1 fruit fly cellular context compared by ENCODE assay signal in genomic region chr2L:7916368-7916767, dm6.
A peak's percentile ranks its signal among the peaks of the same experiment; 100 is the strongest.
TF ChIP-seq lines count a peak whose summit lies in the region.

No protein-coding gene starts in this region.

TF ChIP-seq in whole organism, embryonic, 481 proteins besides CTCF, POLR2A, EP300 and RAD21 (continued from another document and continues in another):
- TF ChIP-seq CG4730 (GFP tag; IDR thresholded peaks at IDR 0.05; lab: Robert Waterston, UW) (peak; percentile 68; the same call in 1 of the 2 replicates), Atf6 (GFP tag; IDR thresholded peaks at IDR 0.05; lab: Robert Waterston, UW) (peak; percentile 79), CG4404 (GFP tag; IDR thresholded peaks at IDR 0.05; lab: Robert Waterston, UW) (peak; percentile 35; the same call in 1 of the 2 replicates), fd3F (GFP tag; optimal IDR thresholded peaks at IDR 0.05; lab: Kevin White, UChicago) (peak; percentile 72), Eip74EF (GFP tag; optimal IDR thresholded peaks at IDR 0.05; lab: Kevin White, UChicago) (no peak), al (GFP tag; IDR thresholded peaks at IDR 0.05; lab: Robert Waterston, UW) (peak; percentile 67), ham (GFP tag; IDR thresholded peaks at IDR 0.05; lab: Robert Waterston, UW) (peak; percentile 53), CG1233 (GFP tag; optimal IDR thresholded peaks at IDR 0.05; lab: Kevin White, UChicago) (no peak), sim (GFP tag; IDR thresholded peaks at IDR 0.05; lab: Robert Waterston, UW) (peak; percentile 46; the same call in 1 of the 2 replicates), CG34224 (GFP tag; IDR thresholded peaks at IDR 0.05; lab: Robert Waterston, UW; ENCODE audit: partially characterized antibody) (no peak), CG30020 (tag; optimal IDR thresholded peaks at IDR 0.05; lab: Kevin White, UChicago) (no peak), kah (GFP tag; optimal IDR thresholded peaks at IDR 0.05; lab: Kevin White, UChicago) (no peak), CG18262 (tag; optimal IDR thresholded peaks at IDR 0.05; lab: Kevin White, UChicago) (no peak), Jarid2 (GFP tag; optimal IDR thresholded peaks at IDR 0.05; lab: Kevin White, UChicago) (no peak), CG9932 (GFP tag; IDR thresholded peaks at IDR 0.05; lab: Robert Waterston, UW) (peak; percentile 67), vvl (GFP tag; IDR thresholded peaks at IDR 0.05; lab: Robert Waterston, UW) (peak; percentile 59), BEAF-32 (GFP tag; optimal IDR thresholded peaks at IDR 0.05; lab: Kevin White, UChicago) (no peak), Deaf1 (tag; optimal IDR thresholded peaks at IDR 0.05; lab: Kevin White, UChicago) (no peak), gt (GFP tag; IDR thresholded peaks at IDR 0.05; lab: Robert Waterston, UW) (no peak), so (GFP tag; IDR thresholded peaks at IDR 0.05; lab: Robert Waterston, UW) (peak; percentile 61; the same call in 1 of the 3 replicates), sisA (GFP tag; IDR thresholded peaks at IDR 0.05; lab: Robert Waterston, UW) (peak; percentile 82), prd (optimal IDR thresholded peaks at IDR 0.05; lab: Kevin White, UChicago) (no peak), prd (GFP tag; IDR thresholded peaks at IDR 0.05; lab: Robert Waterston, UW) (peak; percentile 75), Fer3 (tag; optimal IDR thresholded peaks at IDR 0.05; lab: Kevin White, UChicago) (no peak), Rx (GFP tag; IDR thresholded peaks at IDR 0.05; lab: Robert Waterston, UW) (peak; percentile 46), btn (GFP tag; optimal IDR thresholded peaks at IDR 0.05; lab: Kevin White, UChicago) (no peak), pan (optimal IDR thresholded peaks at IDR 0.05; lab: Kevin White, UChicago) (no peak), pan (GFP tag; optimal IDR thresholded peaks at IDR 0.05 in 1 of 2, IDR thresholded peaks at IDR 0.05 in 1 of 2) (peak in 1 of 2 experiments; percentile 80), Atf-2 (GFP tag; optimal IDR thresholded peaks at IDR 0.05; lab: Kevin White, UChicago) (peak; percentile 26), sens-2 (GFP tag; IDR thresholded peaks at IDR 0.05; lab: Robert Waterston, UW) (peak; percentile 60; the same call in 1 of the 2 replicates), knrl (GFP tag; IDR thresholded peaks at IDR 0.05; lab: Robert Waterston, UW; ENCODE audit: partially characterized antibody) (no peak), Max (GFP tag; optimal IDR thresholded peaks at IDR 0.05; lab: Kevin White, UChicago) (no peak), Hey (tag; optimal IDR thresholded peaks at IDR 0.05; lab: Kevin White, UChicago) (no peak), cwo (GFP tag; optimal IDR thresholded peaks at IDR 0.05; lab: Kevin White, UChicago) (peak; percentile 28), Doc3 (GFP tag; IDR thresholded peaks at IDR 0.05; lab: Robert Waterston, UW; ENCODE audit: partially characterized antibody) (no peak), ash1 (GFP tag; optimal IDR thresholded peaks at IDR 0.05; lab: Kevin White, UChicago) (no peak), CG17186 (GFP tag; optimal IDR thresholded peaks at IDR 0.05; lab: Kevin White, UChicago) (no peak), CG5180 (GFP tag; optimal IDR thresholded peaks at IDR 0.05; lab: Kevin White, UChicago) (no peak), chinmo (GFP tag; IDR thresholded peaks at IDR 0.05; lab: Robert Waterston, UW; ENCODE audit: partially characterized antibody) (no peak), HmgD (GFP tag; optimal IDR thresholded peaks at IDR 0.05; lab: Kevin White, UChicago) (no peak), CG42726 (GFP tag; IDR thresholded peaks at IDR 0.05; lab: Robert Waterston, UW; ENCODE audit: partially characterized antibody) (no peak), CG6854 (GFP tag; optimal IDR thresholded peaks at IDR 0.05; lab: Kevin White, UChicago) (no peak), Hmr (GFP tag; optimal IDR thresholded peaks at IDR 0.05; lab: Kevin White, UChicago) (peak; percentile 81), crol (GFP tag; IDR thresholded peaks at IDR 0.05; lab: Robert Waterston, UW) (peak; percentile 66), CG11560 (tag; IDR thresholded peaks at IDR 0.05; lab: Robert Waterston, UW) (peak; percentile 57; the same call in 2 of the 3 replicates), CG17361 (GFP tag; IDR thresholded peaks at IDR 0.05; lab: Robert Waterston, UW) (no peak), CG10267 (tag; optimal IDR thresholded peaks at IDR 0.05; lab: Kevin White, UChicago) (peak; percentile 18), run (tag; optimal IDR thresholded peaks at IDR 0.05; lab: Kevin White, UChicago) (peak; percentile 43), bcd (GFP tag; optimal IDR thresholded peaks at IDR 0.05; lab: Kevin White, UChicago) (peak; percentile 7), CG9609 (GFP tag; optimal IDR thresholded peaks at IDR 0.05; lab: Kevin White, UChicago) (peak; percentile 66), CG7556 (GFP tag; optimal IDR thresholded peaks at IDR 0.05; lab: Kevin White, UChicago) (peak; percentile 72), scrt (GFP tag; optimal IDR thresholded peaks at IDR 0.05; lab: Kevin White, UChicago) (no peak), zfh1 (GFP tag; IDR thresholded peaks at IDR 0.05; lab: Robert Waterston, UW) (peak; percentile 79), lilli (GFP tag; optimal IDR thresholded peaks at IDR 0.05; lab: Kevin White, UChicago) (peak; percentile 53), CG13296 (GFP tag; optimal IDR thresholded peaks at IDR 0.05; lab: Kevin White, UChicago) (peak; percentile 19), CG17385 (GFP tag; optimal IDR thresholded peaks at IDR 0.05; lab: Kevin White, UChicago) (peak; percentile 74), CG1832 (GFP tag; optimal IDR thresholded peaks at IDR 0.05; lab: Kevin White, UChicago) (peak; percentile 11), jumu (GFP tag; optimal IDR thresholded peaks at IDR 0.05; lab: Kevin White, UChicago) (peak; percentile 54), sug (tag; optimal IDR thresholded peaks at IDR 0.05; lab: Kevin White, UChicago) (no peak), CG6791 (GFP tag; IDR thresholded peaks at IDR 0.05; lab: Robert Waterston, UW; ENCODE audit: partially characterized antibody) (no peak), CG14965 (GFP tag; optimal IDR thresholded peaks at IDR 0.05; lab: Kevin White, UChicago; ENCODE audit: borderline replicate concordance) (no peak), D19B (GFP tag; optimal IDR thresholded peaks at IDR 0.05; lab: Kevin White, UChicago) (no peak), CG11093 (GFP tag; IDR thresholded peaks at IDR 0.05; lab: Robert Waterston, UW) (peak; percentile 46; the same call in 1 of the 3 replicates), tio (GFP tag; optimal IDR thresholded peaks at IDR 0.05; lab: Kevin White, UChicago) (peak; percentile 65), Drgx (GFP tag; IDR thresholded peaks at IDR 0.05; lab: Robert Waterston, UW) (peak; percentile 76), fd102C (GFP tag; optimal IDR thresholded peaks at IDR 0.05; lab: Kevin White, UChicago) (no peak), CG10462 (GFP tag; optimal IDR thresholded peaks at IDR 0.05; lab: Kevin White, UChicago) (no peak), nom (GFP tag; optimal IDR thresholded peaks at IDR 0.05; lab: Kevin White, UChicago) (peak; percentile 44), da (GFP tag; optimal IDR thresholded peaks at IDR 0.05; lab: Kevin White, UChicago) (no peak), unc-4 (GFP tag; IDR thresholded peaks at IDR 0.05; lab: Robert Waterston, UW; ENCODE audit: partially characterized antibody) (no peak), Dref (GFP tag; IDR thresholded peaks at IDR 0.05; lab: Robert Waterston, UW) (no peak), crp (GFP tag; optimal IDR thresholded peaks at IDR 0.05; lab: Kevin White, UChicago) (peak in 1 of 2 experiments; percentile 1), CG6175 (GFP tag; IDR thresholded peaks at IDR 0.05; lab: Robert Waterston, UW) (0 out of 3 replicates have a peak, but pooled peaks have one; percentile 12), lov (optimal IDR thresholded peaks at IDR 0.05; lab: Kevin White, UChicago) (no peak), lov (GFP tag; IDR thresholded peaks at IDR 0.05; lab: Robert Waterston, UW) (no peak), CkIIα-i1 (GFP tag; IDR thresholded peaks at IDR 0.05; lab: Robert Waterston, UW) (0 out of 2 replicates have a peak, but pooled peaks have one; percentile 35), CG7839 (tag; optimal IDR thresholded peaks at IDR 0.05; lab: Kevin White, UChicago) (peak; percentile 69), pum (GFP tag; optimal IDR thresholded peaks at IDR 0.05; lab: Kevin White, UChicago) (peak; percentile 59), Blimp-1 (GFP tag; optimal IDR thresholded peaks at IDR 0.05; lab: Kevin White, UChicago) (peak; percentile 10), Mes4 (GFP tag; optimal IDR thresholded peaks at IDR 0.05; lab: Kevin White, UChicago) (peak; percentile 5), Hand (GFP tag; optimal IDR thresholded peaks at IDR 0.05; lab: Kevin White, UChicago) (peak; percentile 66), CG10147 (GFP tag; optimal IDR thresholded peaks at IDR 0.05; lab: Kevin White, UChicago) (no peak), lab (GFP tag; optimal IDR thresholded peaks at IDR 0.05; lab: Kevin White, UChicago) (peak; percentile 65), CG17829 (tag; optimal IDR thresholded peaks at IDR 0.05; lab: Kevin White, UChicago) (no peak), CG12236 (GFP tag; optimal IDR thresholded peaks at IDR 0.05; lab: Kevin White, UChicago) (peak; percentile 1), B-H2 (GFP tag; optimal IDR thresholded peaks at IDR 0.05; lab: Kevin White, UChicago) (peak; percentile 20), Dip2 (GFP tag; IDR thresholded peaks at IDR 0.05; lab: Robert Waterston, UW) (0 out of 2 replicates have a peak, but pooled peaks have one; percentile 6), CG11247 (GFP tag; IDR thresholded peaks at IDR 0.05; lab: Robert Waterston, UW) (peak; percentile 47; the same call in 1 of the 2 replicates), CG8281 (tag; optimal IDR thresholded peaks at IDR 0.05; lab: Kevin White, UChicago) (no peak), CG12219 (GFP tag; optimal IDR thresholded peaks at IDR 0.05; lab: Kevin White, UChicago) (peak; percentile 68), E2f1 (GFP tag; IDR thresholded peaks at IDR 0.05; lab: Robert Waterston, UW) (peak; percentile 59), CG31388 (GFP tag; optimal IDR thresholded peaks at IDR 0.05; lab: Kevin White, UChicago) (no peak), CG7987 (GFP tag; optimal IDR thresholded peaks at IDR 0.05; lab: Kevin White, UChicago) (no peak), CG11504 (tag; optimal IDR thresholded peaks at IDR 0.05; lab: Kevin White, UChicago) (peak; percentile 72), CG16863 (GFP tag; optimal IDR thresholded peaks at IDR 0.05; lab: Kevin White, UChicago) (peak; percentile 59), CG14667 (GFP tag; IDR thresholded peaks at IDR 0.05; lab: Robert Waterston, UW) (no peak; the same call in none of the 2 replicates), mld (GFP tag; IDR thresholded peaks at IDR 0.05; lab: Robert Waterston, UW; ENCODE audit: partially characterized antibody) (no peak), CG10366 (GFP tag; IDR thresholded peaks at IDR 0.05; lab: Robert Waterston, UW) (peak; percentile 82), grau (tag; optimal IDR thresholded peaks at IDR 0.05; lab: Kevin White, UChicago) (peak; percentile 75), ken (GFP tag; IDR thresholded peaks at IDR 0.05; lab: Robert Waterston, UW) (peak; percentile 68; the same call in 2 of the 3 replicates), mirr (GFP tag; optimal IDR thresholded peaks at IDR 0.05; lab: Kevin White, UChicago) (no peak), CG14050 (GFP tag; IDR thresholded peaks at IDR 0.05; lab: Robert Waterston, UW) (peak; percentile 78), NC2β (GFP tag; optimal IDR thresholded peaks at IDR 0.05; lab: Kevin White, UChicago) (peak; percentile 32), CG7271 (tag; optimal IDR thresholded peaks at IDR 0.05; lab: Kevin White, UChicago) (no peak), gfzf (GFP tag; optimal IDR thresholded peaks at IDR 0.05; lab: Kevin White, UChicago) (no peak), CG2199 (GFP tag; IDR thresholded peaks at IDR 0.05; lab: Robert Waterston, UW) (no peak), ranshi (GFP tag; IDR thresholded peaks at IDR 0.05; lab: Robert Waterston, UW) (peak; percentile 68), ab (GFP tag; optimal IDR thresholded peaks at IDR 0.05; lab: Kevin White, UChicago) (no peak), Ets97D (GFP tag; optimal IDR thresholded peaks at IDR 0.05; lab: Kevin White, UChicago) (no peak), ewg (GFP tag; optimal IDR thresholded peaks at IDR 0.05; lab: Kevin White, UChicago) (peak; percentile 37), hth (optimal IDR thresholded peaks at IDR 0.05; lab: Kevin White, UChicago) (no peak), CG2678 (tag; optimal IDR thresholded peaks at IDR 0.05; lab: Kevin White, UChicago) (peak; percentile 42), CG9215 (GFP tag; IDR thresholded peaks at IDR 0.05; lab: Robert Waterston, UW) (peak; percentile 34; the same call in 1 of the 2 replicates), hkb (optimal IDR thresholded peaks at IDR 0.05; lab: Kevin White, UChicago) (no peak), hkb (GFP tag; IDR thresholded peaks at IDR 0.05; lab: Robert Waterston, UW) (peak; percentile 83), nmo (GFP tag; optimal IDR thresholded peaks at IDR 0.05; lab: Kevin White, UChicago) (peak; percentile 0), luna (GFP tag; optimal IDR thresholded peaks at IDR 0.05; lab: Kevin White, UChicago) (no peak), CG18764 (GFP tag; optimal IDR thresholded peaks at IDR 0.05; lab: Kevin White, UChicago) (no peak), ttk (GFP tag; IDR thresholded peaks at IDR 0.05; lab: Robert Waterston, UW) (peak; percentile 76), jigr1 (GFP tag; IDR thresholded peaks at IDR 0.05; lab: Robert Waterston, UW) (no peak), ssp (GFP tag; IDR thresholded peaks at IDR 0.05; lab: Robert Waterston, UW) (peak; percentile 54; the same call in 1 of the 2 replicates), Hr39 (optimal IDR thresholded peaks at IDR 0.05; lab: Kevin White, UChicago) (no peak), kay (GFP tag; optimal IDR thresholded peaks at IDR 0.05; lab: Kevin White, UChicago) (no peak), corto (GFP tag; optimal IDR thresholded peaks at IDR 0.05; lab: Kevin White, UChicago) (no peak), fd64A (GFP tag; optimal IDR thresholded peaks at IDR 0.05; lab: Kevin White, UChicago) (no peak), esg (GFP tag; conservative IDR thresholded peaks at IDR 0.05; lab: Robert Waterston, UW) (peak; percentile 85), CG13424 (tag; optimal IDR thresholded peaks at IDR 0.05; lab: Kevin White, UChicago) (peak; percentile 80), sna (GFP tag; IDR thresholded peaks at IDR 0.05; lab: Robert Waterston, UW; ENCODE audit: partially characterized antibody) (no peak), Hr51 (GFP tag; optimal IDR thresholded peaks at IDR 0.05; lab: Kevin White, UChicago) (peak in 1 of 2 experiments; percentile 80), CG2129 (GFP tag; IDR thresholded peaks at IDR 0.05; lab: Robert Waterston, UW; ENCODE audit: partially characterized antibody) (no peak), slp2 (GFP tag; optimal IDR thresholded peaks at IDR 0.05; lab: Kevin White, UChicago) (no peak)
